Fruit fly (Drosophila melanogaster) whole organism, prepupa: ENCODE results near the gene CG11037.

Source experiments
- Blimp-1 ChIP-seq: fragments of 200-800 bp; sonication (Bioruptor generic); optimal IDR thresholded peaks from 3 replicates; lab custom pipeline; 2017; ENCODE audit warnings: missing biosample characterization, missing genetic modification characterization, mild to moderate bottlenecking, moderate library complexity, missing genetic modification reagents
- CG10631 ChIP-seq: fragments of 200-800 bp; sonication (Bioruptor generic); optimal IDR thresholded peaks from 2 replicates; lab custom pipeline; 2016; ENCODE audit warnings: missing biosample characterization, missing genetic modification characterization
- CG10669 ChIP-seq: fragments of 200-800 bp; sonication (Bioruptor generic); optimal IDR thresholded peaks from 3 replicates; lab custom pipeline; 2018; ENCODE audit warnings: missing biosample characterization, mild to moderate bottlenecking, missing genetic modification characterization, moderate library complexity
- CG11294 ChIP-seq: fragments of 200-800 bp; sonication (Bioruptor generic); IDR thresholded peaks from 2 replicates; pipeline ENCODE4 v1.3.6; 2022; ENCODE audit warnings: missing biosample characterization, missing genetic modification characterization
- CG11762 ChIP-seq: fragments of 200-800 bp; sonication (Bioruptor generic); optimal IDR thresholded peaks from 3 replicates; lab custom pipeline; 2016; ENCODE audit warnings: missing biosample characterization, missing genetic modification characterization; ENCODE audit not compliant: insufficient read depth
- CG11902 ChIP-seq: fragments of 200-800 bp; sonication (Bioruptor generic); optimal IDR thresholded peaks from 3 replicates; lab custom pipeline; 2016; ENCODE audit warnings: missing biosample characterization, missing genetic modification characterization
- CG15336 ChIP-seq: fragments of 200-800 bp; sonication (Bioruptor generic); IDR thresholded peaks from 2 replicates; pipeline ENCODE4 v1.3.6; 2022; ENCODE audit warnings: missing biosample characterization, missing genetic modification characterization
- CG1621 ChIP-seq: fragments of 200-800 bp; sonication (Bioruptor generic); optimal IDR thresholded peaks from 3 replicates; lab custom pipeline; 2018; ENCODE audit warnings: missing biosample characterization, mild to moderate bottlenecking, missing genetic modification characterization
- CG16779 ChIP-seq: fragments of 200-800 bp; sonication (Bioruptor generic); optimal IDR thresholded peaks from 3 replicates; lab custom pipeline; 2017; ENCODE audit warnings: missing biosample characterization, mild to moderate bottlenecking, missing genetic modification characterization
- CG31627 ChIP-seq: fragments of 200-800 bp; sonication (Bioruptor generic); optimal IDR thresholded peaks from 3 replicates; lab custom pipeline; 2016; ENCODE audit warnings: missing biosample characterization, missing genetic modification characterization
- CG32006 ChIP-seq: fragments of 200-800 bp; sonication (Bioruptor generic); optimal IDR thresholded peaks from 3 replicates; lab custom pipeline; 2017; ENCODE audit warnings: missing biosample characterization, mild to moderate bottlenecking, missing genetic modification characterization
- CG3919 ChIP-seq: fragments of 200-800 bp; sonication (Bioruptor generic); optimal IDR thresholded peaks from 3 replicates; lab custom pipeline; 2016; ENCODE audit warnings: missing biosample characterization, missing genetic modification characterization
- CG6276 ChIP-seq: fragments of 200-800 bp; sonication (Bioruptor generic); optimal IDR thresholded peaks from 2 replicates; lab custom pipeline; 2017; ENCODE audit warnings: missing biosample characterization, mild to moderate bottlenecking, missing genetic modification characterization
- CG7368 ChIP-seq: fragments of 200-800 bp; sonication (Bioruptor generic); optimal IDR thresholded peaks from 3 replicates; lab custom pipeline; 2016; ENCODE audit warnings: missing biosample characterization, missing genetic modification characterization
- CG8119 ChIP-seq: fragments of 200-800 bp; sonication (Bioruptor generic); IDR thresholded peaks from 3 replicates; pipeline ENCODE4 v1.3.6; 2022; ENCODE audit warnings: missing biosample characterization, missing genetic modification characterization
- CG8319 ChIP-seq: fragments of 200-800 bp; sonication (Bioruptor generic); optimal IDR thresholded peaks from 3 replicates; lab custom pipeline; 2016; ENCODE audit warnings: missing biosample characterization, missing genetic modification characterization
- CG8632 ChIP-seq: fragments of 200-800 bp; sonication (Bioruptor generic); optimal IDR thresholded peaks from 3 replicates; lab custom pipeline; 2016; ENCODE audit warnings: missing biosample characterization, missing genetic modification characterization
- Eip75B ChIP-seq: fragments of 200-800 bp; sonication (Bioruptor generic); optimal IDR thresholded peaks from 3 replicates; lab custom pipeline; 2016; ENCODE audit warnings: missing biosample characterization, missing genetic modification characterization
- Eip78C ChIP-seq: fragments of 200-800 bp; sonication (Bioruptor generic); peaks from one replicate; lab custom pipeline; 2016; ENCODE audit warnings: missing biosample characterization, missing genetic modification characterization
- Eip93F ChIP-seq: fragments of 200-800 bp; sonication (Bioruptor generic); optimal IDR thresholded peaks from 2 replicates; lab custom pipeline; 2016; ENCODE audit warnings: missing biosample characterization, mild to moderate bottlenecking, missing genetic modification characterization
- Ets21C ChIP-seq: fragments of 200-800 bp; sonication (Bioruptor generic); optimal IDR thresholded peaks from 3 replicates; lab custom pipeline; 2016; ENCODE audit warnings: missing biosample characterization, missing genetic modification characterization
- Ets96B ChIP-seq: fragments of 200-800 bp; optimal IDR thresholded peaks from 2 replicates; lab custom pipeline; 2019; ENCODE audit warnings: missing biosample characterization, mild to moderate bottlenecking, missing genetic modification characterization, moderate library complexity
- Hr38 ChIP-seq: sonication (Bioruptor generic); optimal IDR thresholded peaks from 2 replicates; lab custom pipeline; 2016; ENCODE audit warnings: missing biosample characterization, missing genetic modification characterization
- Hr4 ChIP-seq: fragments of 200-800 bp; sonication (Bioruptor generic); optimal IDR thresholded peaks from 3 replicates; lab custom pipeline; 2016; ENCODE audit warnings: missing biosample characterization, missing genetic modification characterization
- Met ChIP-seq: fragments of 200-800 bp; sonication (Bioruptor generic); optimal IDR thresholded peaks from 3 replicates; lab custom pipeline; 2016; ENCODE audit warnings: missing biosample characterization, missing genetic modification characterization
- OdsH ChIP-seq: fragments of 200-800 bp; sonication (Bioruptor generic); optimal IDR thresholded peaks from 3 replicates; lab custom pipeline; 2016; ENCODE audit warnings: missing biosample characterization, missing genetic modification characterization
- Smox ChIP-seq: fragments of 200-800 bp; sonication (Bioruptor generic); optimal IDR thresholded peaks from 3 replicates; lab custom pipeline; 2016; ENCODE audit warnings: missing biosample characterization, missing genetic modification characterization
- Sox102F ChIP-seq: fragments of 200-800 bp; sonication (Bioruptor generic); optimal IDR thresholded peaks from 2 replicates; lab custom pipeline; 2016; ENCODE audit warnings: missing biosample characterization, mild to moderate bottlenecking, missing genetic modification characterization
- Sox14 ChIP-seq: fragments of 200-800 bp; sonication (Bioruptor generic); optimal IDR thresholded peaks from 3 replicates; lab custom pipeline; 2016; ENCODE audit warnings: missing biosample characterization, missing genetic modification characterization
- achi ChIP-seq: fragments of 200-800 bp; sonication (Bioruptor generic); optimal IDR thresholded peaks from 3 replicates; lab custom pipeline; 2016; ENCODE audit warnings: missing biosample characterization, missing genetic modification characterization
- acj6 ChIP-seq: fragments of 200-800 bp; sonication (Bioruptor generic); optimal IDR thresholded peaks from 3 replicates; lab custom pipeline; 2016; ENCODE audit warnings: missing biosample characterization, missing genetic modification characterization
- dac ChIP-seq: fragments of 200-800 bp; sonication (Bioruptor generic); optimal IDR thresholded peaks from 2 replicates; lab custom pipeline; 2017; ENCODE audit warnings: missing biosample characterization, mild to moderate bottlenecking, missing genetic modification characterization
- eg ChIP-seq: fragments of 200-800 bp; sonication (Bioruptor generic); IDR thresholded peaks from 3 replicates; pipeline ENCODE4 v1.3.6; 2022; ENCODE audit warnings: missing biosample characterization, missing genetic modification characterization
- fd85E ChIP-seq: fragments of 200-800 bp; sonication (Bioruptor generic); optimal IDR thresholded peaks from 3 replicates; lab custom pipeline; 2016; ENCODE audit warnings: missing biosample characterization, missing genetic modification characterization
- spab ChIP-seq: fragments of 200-800 bp; sonication (Bioruptor generic); optimal IDR thresholded peaks from 2 replicates; lab custom pipeline; 2017; ENCODE audit warnings: missing biosample characterization, mild to moderate bottlenecking, missing genetic modification characterization, missing genetic modification reagents
- ss ChIP-seq, 2 experiments: fragments of 200-800 bp; sonication (Bioruptor generic); optimal IDR thresholded peaks; 2 replicates in 1 of 2; 3 replicates in 1 of 2; lab custom pipeline; 2017 to 2018; ENCODE audit warnings: mild to moderate bottlenecking in 2 of 2, missing biosample characterization in 2 of 2, missing genetic modification characterization in 2 of 2, moderate library complexity in 1 of 2
- topi ChIP-seq: fragments of 200-800 bp; sonication (Bioruptor generic); optimal IDR thresholded peaks from 3 replicates; lab custom pipeline; 2016; ENCODE audit warnings: missing biosample characterization, missing genetic modification characterization

CG11037 gene

dm6 chr3L:20930059-20930785, 31.0 kb downstream of the CG11037 start (continued):
- TF ChIP-seq topi (peak; percentile 36), CG6276 (GFP tag; lab: Kevin White, UChicago) (peak; percentile 67), Sox102F (GFP tag; lab: Kevin White, UChicago) (peak; percentile 36), CG8119 (GFP tag; lab: Robert Waterston, UW) (peak; percentile 84), CG1621 (tag; lab: Kevin White, UChicago) (peak; percentile 32), Blimp-1 (GFP tag; lab: Kevin White, UChicago) (no peak), CG11762 (GFP tag; lab: Kevin White, UChicago) (peak; percentile 61), CG10669 (GFP tag; lab: Kevin White, UChicago) (peak; percentile 72), OdsH (GFP tag; lab: Kevin White, UChicago) (peak; percentile 70), Ets21C (GFP tag; lab: Kevin White, UChicago) (no peak), Ets96B (tag; lab: Kevin White, UChicago) (peak; percentile 79), acj6 (GFP tag; lab: Kevin White, UChicago) (peak; percentile 67), Hr38 (no peak), CG10631 (GFP tag; lab: Kevin White, UChicago) (peak; percentile 69), CG8632 (GFP tag; lab: Kevin White, UChicago) (peak; percentile 80), Smox (GFP tag; lab: Kevin White, UChicago) (peak; percentile 33), Hr4 (peak; percentile 56), CG16779 (tag; lab: Kevin White, UChicago) (peak; percentile 57), eg (GFP tag; lab: Robert Waterston, UW) (peak; percentile 63; the same call in 2 of the 3 replicates)

dm6 chr3L:20929418-20929817, 31.8 kb downstream of the CG11037 start:
- TF ChIP-seq Eip75B (GFP tag; lab: Kevin White, UChicago) (peak; percentile 16), Hr4 (no peak), dac (GFP tag; lab: Kevin White, UChicago) (no peak), CG10631 (GFP tag; lab: Kevin White, UChicago) (peak; percentile 9), CG32006 (GFP tag; lab: Kevin White, UChicago) (peak; percentile 32), CG7368 (GFP tag; lab: Kevin White, UChicago) (no peak), CG15336 (GFP tag; lab: Robert Waterston, UW) (0 out of 2 replicates have a peak, but pooled peaks have one; percentile 21), CG11294 (GFP tag; lab: Robert Waterston, UW) (no peak), ss (GFP tag; optimal IDR thresholded peaks at IDR 0.05; lab: Kevin White, UChicago) (peak in 1 of 2 experiments; percentile 15), CG10669 (GFP tag; lab: Kevin White, UChicago) (peak; percentile 40), Eip78C (GFP tag; lab: Kevin White, UChicago) (peak; percentile 72), fd85E (GFP tag; lab: Kevin White, UChicago) (no peak), CG3919 (no peak), CG31627 (no peak), achi (GFP tag; lab: Kevin White, UChicago) (no peak), Sox102F (GFP tag; lab: Kevin White, UChicago) (no peak), Ets96B (tag; lab: Kevin White, UChicago) (peak; percentile 26), acj6 (GFP tag; lab: Kevin White, UChicago) (peak; percentile 1), OdsH (GFP tag; lab: Kevin White, UChicago) (peak; percentile 15)
- TF ChIP-seq, all 60 proteins: peak for 10

- no peak for TF ChIP-seq CG10669 (GFP tag; lab: Kevin White, UChicago)
- no peak for TF ChIP-seq Eip93F (GFP tag; lab: Kevin White, UChicago)
- no peak for TF ChIP-seq Sox14 (GFP tag; lab: Kevin White, UChicago)
- no peak for TF ChIP-seq CG8319 (GFP tag; lab: Kevin White, UChicago)
- TF ChIP-seq Met (GFP tag; lab: Kevin White, UChicago), result no peak
- no peak for TF ChIP-seq spab (GFP tag; lab: Kevin White, UChicago)
- no peak for TF ChIP-seq CG11902 (GFP tag; lab: Kevin White, UChicago)
These were observed 33.7 kb downstream of the CG11037 start, which contains the start of gene CG10589 for dm6 chr3L:20927526-20927925. Gene CG10589, plus strand, starts transcription at chr3L:20927826.
